Worm (Caenorhabditis elegans) whole organism, L1 larva: ENCODE measurements around the gene pxmp-4.

Experiments
- C04F5.9 ChIP-seq: sonication (generic microtip); optimal IDR thresholded peaks from 2 replicates; lab custom pipeline; 2016; ENCODE audit warnings: missing genetic modification characterization, missing compliant biosample characterization
- C16A3.4 ChIP-seq: fragments of 150-350 bp; optimal IDR thresholded peaks from 2 replicates; lab custom pipeline; 2014; ENCODE audit warnings: missing biosample characterization, missing genetic modification characterization
- Y116A8C.19 ChIP-seq: sonication (generic microtip); optimal IDR thresholded peaks from 2 replicates; lab custom pipeline; 2016; ENCODE audit warnings: missing compliant biosample characterization, missing genetic modification characterization, borderline replicate concordance
- alr-1 ChIP-seq: fragments of 200-800 bp; sonication (Bioruptor generic); optimal IDR thresholded peaks from 2 replicates; lab custom pipeline; 2018; ENCODE audit warnings: borderline replicate concordance, mild to moderate bottlenecking, missing genetic modification characterization, missing compliant biosample characterization
- blmp-1 ChIP-seq: fragments of 150-350 bp; optimal IDR thresholded peaks from 2 replicates; lab custom pipeline; 2014; ENCODE audit warnings: missing biosample characterization, missing genetic modification characterization
- ceh-63 ChIP-seq: fragments of 200-800 bp; sonication (Bioruptor generic); optimal IDR thresholded peaks from 2 replicates; lab custom pipeline; 2018; ENCODE audit warnings: mild to moderate bottlenecking, missing genetic modification characterization, missing compliant biosample characterization
- ceh-82 ChIP-seq, 3 experiments: fragments of 150-350 bp in 1 of 3; sonication (generic microtip) in 2 of 3; optimal IDR thresholded peaks; 2 replicates each; lab custom pipeline; 2014 to 2017; ENCODE audit warnings: missing biosample characterization in 3 of 3, missing genetic modification characterization in 3 of 3
- ceh-88 ChIP-seq: fragments of 200-800 bp; sonication (Bioruptor generic); IDR thresholded peaks from 2 replicates; pipeline ENCODE4 v1.3.6; 2022; ENCODE audit warnings: missing genetic modification characterization, missing compliant biosample characterization
- ceh-90 ChIP-seq: sonication (generic microtip); optimal IDR thresholded peaks from 2 replicates; lab custom pipeline; 2016; ENCODE audit warnings: missing genetic modification characterization, missing compliant biosample characterization
- dpl-1 ChIP-seq, 3 experiments: fragments of 150-350 bp in 2 of 3; sonication (generic microtip) in 1 of 3; optimal IDR thresholded peaks; 2 replicates each; lab custom pipeline; 2014 to 2017; ENCODE audit warnings: missing biosample characterization in 3 of 3, missing genetic modification characterization in 3 of 3, missing genetic modification reagents in 3 of 3
- efl-1 ChIP-seq, 4 experiments: fragments of 150-350 bp; optimal IDR thresholded peaks in 3 of 4; peaks in 1 of 4; 1 replicate in 1 of 4; 2 replicates in 3 of 4; lab custom pipeline; 2014; ENCODE audit warnings: missing biosample characterization in 2 of 4, missing genetic modification characterization in 2 of 4, missing genetic modification reagents in 2 of 4
- egl-13 ChIP-seq: sonication (generic microtip); optimal IDR thresholded peaks from 2 replicates; lab custom pipeline; 2016; ENCODE audit warnings: missing genotype, missing genetic modification reagents, missing genetic modification characterization, missing compliant biosample characterization
- elt-2 ChIP-seq: sonication (generic microtip); optimal IDR thresholded peaks from 2 replicates; lab custom pipeline; 2016; ENCODE audit warnings: missing genetic modification characterization, mild to moderate bottlenecking, inconsistent platforms, missing compliant biosample characterization, missing genetic modification reagents
- fkh-10 ChIP-seq: sonication (generic microtip); optimal IDR thresholded peaks from 2 replicates; lab custom pipeline; 2017; ENCODE audit warnings: missing biosample characterization, missing genetic modification reagents, missing genetic modification characterization
- fos-1 ChIP-seq: fragments of 150-350 bp; optimal IDR thresholded peaks from 2 replicates; lab custom pipeline; 2014; ENCODE audit warnings: missing biosample characterization, missing genetic modification characterization
- hlh-4 ChIP-seq: sonication (generic microtip); optimal IDR thresholded peaks from 2 replicates; lab custom pipeline; 2016; ENCODE audit warnings: mild to moderate bottlenecking, missing genetic modification characterization, missing compliant biosample characterization
- hpl-2 ChIP-seq: fragments of 150-350 bp; optimal IDR thresholded peaks from 2 replicates; lab custom pipeline; 2014; ENCODE audit warnings: missing biosample characterization, missing genetic modification reagents, missing genetic modification characterization
- irx-1 ChIP-seq: sonication (generic microtip); optimal IDR thresholded peaks from 2 replicates; lab custom pipeline; 2016; ENCODE audit warnings: missing genetic modification characterization, missing compliant biosample characterization
- isw-1 ChIP-seq: fragments of 200-800 bp; sonication (Bioruptor generic); IDR thresholded peaks from 2 replicates; pipeline ENCODE4 v1.3.6; 2022; ENCODE audit warnings: missing genetic modification characterization, missing compliant biosample characterization
- lin-13 ChIP-seq: fragments of 150-350 bp; optimal IDR thresholded peaks from 2 replicates; lab custom pipeline; 2014; ENCODE audit warnings: missing biosample characterization, missing genetic modification reagents, missing genetic modification characterization
- lin-15B ChIP-seq: fragments of 150-350 bp; sonication (generic microtip); optimal IDR thresholded peaks from 3 replicates; lab custom pipeline; 2014; ENCODE audit warnings: missing biosample characterization, missing genetic modification characterization
- lin-35 ChIP-seq, 2 experiments: fragments of 150-350 bp; optimal IDR thresholded peaks; 2 replicates each; lab custom pipeline; 2014; ENCODE audit warnings: missing biosample characterization in 2 of 2, missing genetic modification characterization in 2 of 2, missing genetic modification reagents in 2 of 2
- lsy-2 ChIP-seq, 2 experiments: fragments of 150-350 bp; optimal IDR thresholded peaks; 2 replicates each; lab custom pipeline; 2014; ENCODE audit warnings: missing biosample characterization in 2 of 2, missing genetic modification characterization in 2 of 2
- mab-9 ChIP-seq: fragments of 200-800 bp; sonication (Bioruptor generic); IDR thresholded peaks from 2 replicates; pipeline ENCODE4 v1.3.6; 2022; ENCODE audit warnings: missing genetic modification reagents, missing genetic modification characterization, missing compliant biosample characterization
- mdl-1 ChIP-seq, 2 experiments: fragments of 150-350 bp; optimal IDR thresholded peaks; 2 replicates each; lab custom pipeline; 2014 to 2017; ENCODE audit warnings: missing biosample characterization in 2 of 2, missing genetic modification characterization in 2 of 2, inconsistent platforms in 1 of 2
- mep-1 ChIP-seq: fragments of 150-350 bp; optimal IDR thresholded peaks from 2 replicates; lab custom pipeline; 2014; ENCODE audit warnings: missing biosample characterization, missing genetic modification characterization
- nhr-19 ChIP-seq: fragments of 200-800 bp; sonication (Bioruptor generic); conservative IDR thresholded peaks from 2 replicates; pipeline ENCODE4 v1.3.6; 2022; ENCODE audit warnings: missing genetic modification characterization, missing compliant biosample characterization
- nhr-20 ChIP-seq: sonication (generic microtip); optimal IDR thresholded peaks from 2 replicates; lab custom pipeline; 2016; ENCODE audit warnings: mild to moderate bottlenecking, missing genetic modification characterization, missing compliant biosample characterization
- nhr-28 ChIP-seq: fragments of 150-350 bp; optimal IDR thresholded peaks from 2 replicates; lab custom pipeline; 2014; ENCODE audit warnings: missing biosample characterization, missing genetic modification characterization
- nhr-47 ChIP-seq: sonication (generic microtip); optimal IDR thresholded peaks from 2 replicates; lab custom pipeline; 2016; ENCODE audit warnings: mild to moderate bottlenecking, missing genetic modification characterization, moderate library complexity, missing compliant biosample characterization
- nhr-71 ChIP-seq: sonication (generic microtip); optimal IDR thresholded peaks from 2 replicates; lab custom pipeline; 2016; ENCODE audit warnings: mild to moderate bottlenecking, missing genetic modification characterization, moderate library complexity, missing compliant biosample characterization
- nhr-76 ChIP-seq: sonication (generic microtip); optimal IDR thresholded peaks from 2 replicates; lab custom pipeline; 2017; ENCODE audit warnings: missing biosample characterization, missing genetic modification characterization
- nhr-77 ChIP-seq: fragments of 150-350 bp; optimal IDR thresholded peaks from 2 replicates; lab custom pipeline; 2014; ENCODE audit warnings: missing biosample characterization, missing genetic modification characterization
- nhr-84 ChIP-seq: sonication (generic microtip); optimal IDR thresholded peaks from 2 replicates; lab custom pipeline; 2017; ENCODE audit warnings: missing biosample characterization, missing genetic modification characterization
- nhr-90 ChIP-seq: sonication (generic microtip); optimal IDR thresholded peaks from 2 replicates; lab custom pipeline; 2016; ENCODE audit warnings: mild to moderate bottlenecking, missing genetic modification characterization, missing compliant biosample characterization; ENCODE audit not compliant: poor library complexity
- pag-3 ChIP-seq: sonication (generic microtip); optimal IDR thresholded peaks from 2 replicates; lab custom pipeline; 2017; ENCODE audit warnings: missing genetic modification characterization, mild to moderate bottlenecking, missing compliant biosample characterization, antibody characterized with exemption, borderline replicate concordance; ENCODE audit not compliant: insufficient read depth
- rnt-1 ChIP-seq: sonication (generic microtip); optimal IDR thresholded peaks from 2 replicates; lab custom pipeline; 2016; ENCODE audit warnings: mild to moderate bottlenecking, missing genetic modification characterization, moderate library complexity, missing compliant biosample characterization
- skn-1 ChIP-seq: fragments of 150-350 bp; optimal IDR thresholded peaks from 2 replicates; lab custom pipeline; 2014; ENCODE audit warnings: missing biosample characterization, missing genetic modification characterization
- snpc-4 ChIP-seq: fragments of 150-350 bp; optimal IDR thresholded peaks from 2 replicates; lab custom pipeline; 2014; ENCODE audit warnings: missing biosample characterization, missing genetic modification characterization
- snu-23 ChIP-seq: sonication (generic microtip); optimal IDR thresholded peaks from 2 replicates; lab custom pipeline; 2016; ENCODE audit warnings: missing genetic modification characterization, missing compliant biosample characterization
- sox-4 ChIP-seq: sonication (generic microtip); optimal IDR thresholded peaks from 2 replicates; lab custom pipeline; 2016; ENCODE audit warnings: missing genetic modification characterization, missing compliant biosample characterization
- sup-37 ChIP-seq: fragments of 200-800 bp; sonication (Bioruptor generic); optimal IDR thresholded peaks from 2 replicates; lab custom pipeline; 2018; ENCODE audit warnings: mild to moderate bottlenecking, missing genetic modification characterization, missing compliant biosample characterization
- swsn-7 ChIP-seq: sonication (generic microtip); optimal IDR thresholded peaks from 2 replicates; lab custom pipeline; 2016; ENCODE audit warnings: missing genetic modification characterization, missing compliant biosample characterization
- tbx-2 ChIP-seq: sonication (generic microtip); optimal IDR thresholded peaks from 2 replicates; lab custom pipeline; 2016; ENCODE audit warnings: missing genetic modification characterization, missing compliant biosample characterization
- tlp-1 ChIP-seq: fragments of 150-350 bp; optimal IDR thresholded peaks from 2 replicates; lab custom pipeline; 2014; ENCODE audit warnings: missing biosample characterization, missing genetic modification characterization
- unc-130 ChIP-seq: fragments of 150-350 bp; optimal IDR thresholded peaks from 2 replicates; lab custom pipeline; 2017; ENCODE audit warnings: missing biosample characterization, missing genetic modification characterization, inconsistent platforms
- unc-30 ChIP-seq: sonication (generic microtip); optimal IDR thresholded peaks from 2 replicates; lab custom pipeline; 2017; ENCODE audit warnings: missing biosample characterization, missing genetic modification characterization
- unc-62 ChIP-seq: fragments of 150-350 bp; optimal IDR thresholded peaks from 2 replicates; lab custom pipeline; 2014; ENCODE audit warnings: missing biosample characterization, missing genetic modification reagents, missing genetic modification characterization
- zip-4 ChIP-seq: fragments of 200-800 bp; sonication (Bioruptor generic); optimal IDR thresholded peaks from 2 replicates; lab custom pipeline; 2018; ENCODE audit warnings: mild to moderate bottlenecking, missing genetic modification characterization, moderate library complexity, missing compliant biosample characterization
- ztf-11 ChIP-seq, 2 experiments: sonication (generic microtip); optimal IDR thresholded peaks; 2 replicates each; lab custom pipeline; 2016 to 2017; ENCODE audit warnings: missing genetic modification characterization in 2 of 2, missing biosample characterization in 1 of 2, missing compliant biosample characterization in 1 of 2
- ztf-4 ChIP-seq: fragments of 150-350 bp; optimal IDR thresholded peaks from 2 replicates; lab custom pipeline; 2014; ENCODE audit warnings: missing biosample characterization, missing genetic modification characterization

Gene pxmp-4

ce11 chrIV:296849-297248, 40.1 kb downstream of the pxmp-4 start:
- TF ChIP-seq lin-15B (tag; lab: Kevin White, UChicago) = no peak
- no peak for TF ChIP-seq lin-13 (GFP tag; lab: Kevin White, UChicago)
- no peak for TF ChIP-seq nhr-47
- TF ChIP-seq lin-35 (GFP tag; optimal IDR thresholded peaks at IDR 0.05; lab: Kevin White, UChicago) = peak in 1 of 2 experiments; percentile 35
- TF ChIP-seq nhr-84 (tag; lab: Kevin White, UChicago) = no peak
- peak; percentile 7 for TF ChIP-seq tlp-1 (tag; lab: Kevin White, UChicago)
- no peak for TF ChIP-seq lsy-2 (tag; optimal IDR thresholded peaks at IDR 0.05; lab: Kevin White, UChicago)
- TF ChIP-seq unc-62 (GFP tag; lab: Kevin White, UChicago) = no peak
- TF ChIP-seq ceh-82 (tag; optimal IDR thresholded peaks at IDR 0.05; lab: Kevin White, UChicago) = no peak
- TF ChIP-seq snpc-4 = no peak
- TF ChIP-seq ceh-88 = no peak
- peak; percentile 41 for TF ChIP-seq nhr-71 (tag; lab: Kevin White, UChicago)
- peak; percentile 94 for TF ChIP-seq elt-2 (tag; lab: Kevin White, UChicago)
- no peak for TF ChIP-seq pag-3 (tag; lab: Kevin White, UChicago)
- peak; percentile 4 for TF ChIP-seq snu-23 (GFP tag; lab: Kevin White, UChicago)
- TF ChIP-seq nhr-90 (tag; lab: Kevin White, UChicago) = peak; percentile 64
- no peak for TF ChIP-seq mdl-1 (tag; optimal IDR thresholded peaks at IDR 0.05; lab: Kevin White, UChicago)
- TF ChIP-seq nhr-20 (tag; lab: Kevin White, UChicago) = peak; percentile 11
- TF ChIP-seq mep-1 (tag; lab: Kevin White, UChicago) = no peak
- TF ChIP-seq alr-1 (tag; lab: Kevin White, UChicago) = no peak
- no peak for TF ChIP-seq skn-1 (tag; lab: Kevin White, UChicago)
- no peak for TF ChIP-seq ztf-4 (tag; lab: Kevin White, UChicago)
- TF ChIP-seq dpl-1 (GFP tag; optimal IDR thresholded peaks at IDR 0.05; lab: Kevin White, UChicago) = no peak
- TF ChIP-seq nhr-19 = no peak
- no peak for TF ChIP-seq efl-1 (optimal IDR thresholded peaks at IDR 0.05; lab: Kevin White, UChicago)
- TF ChIP-seq efl-1 (GFP tag; optimal IDR thresholded peaks at IDR 0.05 in 1 of 2; lab: Kevin White, UChicago) = peak in 1 of 2 experiments; percentile 35

ce11 chrIV:295734-296201, 41.2 kb downstream of the pxmp-4 start:
- TF ChIP-seq hlh-4 = no peak
- TF ChIP-seq unc-30 = no peak
- TF ChIP-seq isw-1 (GFP tag; lab: Robert Waterston, UW) = no peak
- no peak for TF ChIP-seq C16A3.4
- TF ChIP-seq pag-3 (tag; lab: Kevin White, UChicago) = no peak
- TF ChIP-seq mdl-1 (tag; optimal IDR thresholded peaks at IDR 0.05; lab: Kevin White, UChicago) = peak in 1 of 2 experiments; percentile 54
- no peak for TF ChIP-seq rnt-1 (tag; lab: Kevin White, UChicago)
- TF ChIP-seq mep-1 (tag; lab: Kevin White, UChicago) = no peak
- peak; percentile 70 for TF ChIP-seq nhr-71 (tag; lab: Kevin White, UChicago)
- no peak for TF ChIP-seq unc-130 (tag; lab: Kevin White, UChicago)
- TF ChIP-seq Y116A8C.19 = no peak
- TF ChIP-seq ceh-63 (GFP tag; lab: Kevin White, UChicago) = no peak
- no peak for TF ChIP-seq sup-37 (GFP tag; lab: Kevin White, UChicago)
- peak; percentile 1 for TF ChIP-seq lin-13 (GFP tag; lab: Kevin White, UChicago)
- TF ChIP-seq fos-1 = no peak
- no peak for TF ChIP-seq sox-4 (tag; lab: Kevin White, UChicago)
- no peak for TF ChIP-seq hpl-2
- no peak for TF ChIP-seq mab-9 (GFP tag; lab: Robert Waterston, UW)
- TF ChIP-seq C04F5.9 (tag; lab: Kevin White, UChicago) = no peak
- TF ChIP-seq nhr-28 = no peak
- no peak for TF ChIP-seq blmp-1 (tag; lab: Kevin White, UChicago)
- TF ChIP-seq lin-15B (tag; lab: Kevin White, UChicago) = no peak
- TF ChIP-seq nhr-77 = no peak
- TF ChIP-seq irx-1 = no peak
- no peak for TF ChIP-seq nhr-76 (tag; lab: Kevin White, UChicago)
- TF ChIP-seq fkh-10 = no peak
- no peak for TF ChIP-seq ceh-90 (tag; lab: Kevin White, UChicago)
- TF ChIP-seq tbx-2 (tag; lab: Kevin White, UChicago) = peak; percentile 28
- TF ChIP-seq egl-13 (tag; lab: Kevin White, UChicago) = no peak
- TF ChIP-seq swsn-7 (tag; lab: Kevin White, UChicago) = no peak
- TF ChIP-seq zip-4 = no peak
- TF ChIP-seq ztf-11 (tag; optimal IDR thresholded peaks at IDR 0.05; lab: Kevin White, UChicago) = no peak
